Fruit fly (Drosophila melanogaster): ENCODE results near the gene obst-I.

DNA sequence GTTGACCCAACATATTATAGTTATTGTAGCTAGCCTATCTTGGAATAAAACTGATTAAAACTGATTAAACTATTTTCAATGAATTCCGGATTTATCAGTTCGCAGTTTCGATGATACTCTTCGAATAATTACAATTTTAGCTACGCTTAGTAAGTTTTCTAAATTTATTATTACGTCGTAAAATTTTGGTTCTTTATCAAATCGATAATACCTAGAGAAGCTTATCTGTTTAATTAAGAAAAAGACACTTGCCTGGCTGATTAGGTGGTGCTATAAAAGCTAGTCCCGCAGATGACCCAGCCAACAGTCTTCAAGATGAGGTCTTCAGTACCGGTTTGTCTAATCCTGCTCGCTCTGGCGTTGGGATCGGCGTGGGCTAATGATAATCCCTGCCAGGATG lies 867 bp downstream of the obst-I start, which contains the start of gene CG32302:
- no peak for TF ChIP-seq pan (optimal IDR thresholded peaks at IDR 0.05)
- no peak for TF ChIP-seq Myc (optimal IDR thresholded peaks at IDR 0.05)
- TF ChIP-seq br (GFP tag; optimal IDR thresholded peaks at IDR 0.05), result no peak
- no peak for TF ChIP-seq OdsH (GFP tag; optimal IDR thresholded peaks at IDR 0.05)
- TF ChIP-seq psq (GFP tag; optimal IDR thresholded peaks at IDR 0.05), result no peak
- TF ChIP-seq dl (GFP tag; optimal IDR thresholded peaks at IDR 0.05; ENCODE audit: insufficient read depth in 1 of 2, partially characterized antibody in 2 of 2), result no peak
- no peak for TF ChIP-seq fru (GFP tag; optimal IDR thresholded peaks at IDR 0.05)
- TF ChIP-seq tai (GFP tag; optimal IDR thresholded peaks at IDR 0.05), result no peak
- no peak for TF ChIP-seq Hr78 (GFP tag; optimal IDR thresholded peaks at IDR 0.05)
